ENCODE assay signal across 1 fruit fly cellular context in genomic region chrX:17108000-17108399, dm6.
TF ChIP-seq lines count a peak whose summit lies in the region.

No protein-coding gene starts in this region.

TF ChIP-seq in whole organism, embryonic, 481 proteins besides CTCF, POLR2A, EP300 and RAD21 (continued from another document):
- TF ChIP-seq repo (GFP tag; optimal IDR thresholded peaks at IDR 0.05; lab: Kevin White, UChicago), result no peak
- TF ChIP-seq Rfx (GFP tag; IDR thresholded peaks at IDR 0.05; lab: Robert Waterston, UW), result no peak
- TF ChIP-seq CG14710 (tag; optimal IDR thresholded peaks at IDR 0.05; lab: Kevin White, UChicago), result no peak
- no peak for TF ChIP-seq ewg (GFP tag; optimal IDR thresholded peaks at IDR 0.05; lab: Kevin White, UChicago)
- no peak for TF ChIP-seq chif (GFP tag; optimal IDR thresholded peaks at IDR 0.05; lab: Kevin White, UChicago)
- TF ChIP-seq Ssrp (tag; optimal IDR thresholded peaks at IDR 0.05; lab: Kevin White, UChicago), result peak; percentile 12
- no peak for TF ChIP-seq Taf1 (GFP tag; IDR thresholded peaks at IDR 0.05; lab: Robert Waterston, UW)
- no peak for TF ChIP-seq CG13624 (GFP tag; optimal IDR thresholded peaks at IDR 0.05; lab: Kevin White, UChicago)
- no peak for TF ChIP-seq da (GFP tag; optimal IDR thresholded peaks at IDR 0.05; lab: Kevin White, UChicago)
- no peak for TF ChIP-seq Hr3 (GFP tag; optimal IDR thresholded peaks at IDR 0.05; lab: Kevin White, UChicago)
- TF ChIP-seq CG15269 (tag; optimal IDR thresholded peaks at IDR 0.05; lab: Kevin White, UChicago), result peak; percentile 28
- no peak for TF ChIP-seq stwl (tag; optimal IDR thresholded peaks at IDR 0.05; lab: Kevin White, UChicago)
- no peak for TF ChIP-seq Mrtf (GFP tag; IDR thresholded peaks at IDR 0.05; lab: Robert Waterston, UW)
- TF ChIP-seq CG4854 (GFP tag; optimal IDR thresholded peaks at IDR 0.05; lab: Kevin White, UChicago), result no peak
- TF ChIP-seq sens-2 (GFP tag; IDR thresholded peaks at IDR 0.05; lab: Robert Waterston, UW), result no peak
- peak; percentile 5 for TF ChIP-seq CG17359 (tag; optimal IDR thresholded peaks at IDR 0.05; lab: Kevin White, UChicago)
- TF ChIP-seq dati (GFP tag; IDR thresholded peaks at IDR 0.05; lab: Robert Waterston, UW), result no peak
- TF ChIP-seq CG1603 (tag; optimal IDR thresholded peaks at IDR 0.05; lab: Kevin White, UChicago), result no peak
- peak; percentile 10 for TF ChIP-seq CG18262 (tag; optimal IDR thresholded peaks at IDR 0.05; lab: Kevin White, UChicago)
- no peak for TF ChIP-seq CG17328 (GFP tag; IDR thresholded peaks at IDR 0.05; lab: Robert Waterston, UW)
- peak; percentile 11 for TF ChIP-seq phol (tag; optimal IDR thresholded peaks at IDR 0.05; lab: Kevin White, UChicago)
- no peak for TF ChIP-seq abd-A (tag; optimal IDR thresholded peaks at IDR 0.05; lab: Kevin White, UChicago)
- TF ChIP-seq CG9817 (tag; optimal IDR thresholded peaks at IDR 0.05; lab: Kevin White, UChicago), result no peak
- no peak for TF ChIP-seq CG1529 (GFP tag; optimal IDR thresholded peaks at IDR 0.05; lab: Kevin White, UChicago)
- no peak for TF ChIP-seq Lim3 (GFP tag; IDR thresholded peaks at IDR 0.05; lab: Robert Waterston, UW)
- no peak for TF ChIP-seq Sry-δ (GFP tag; optimal IDR thresholded peaks at IDR 0.05; lab: Kevin White, UChicago)
- TF ChIP-seq CrebB (tag; optimal IDR thresholded peaks at IDR 0.05; lab: Kevin White, UChicago), result no peak
- no peak for TF ChIP-seq jumu (GFP tag; optimal IDR thresholded peaks at IDR 0.05; lab: Kevin White, UChicago)
- no peak for TF ChIP-seq Vsx1 (GFP tag; optimal IDR thresholded peaks at IDR 0.05; lab: Kevin White, UChicago)
- peak; percentile 6 for TF ChIP-seq unpg (GFP tag; optimal IDR thresholded peaks at IDR 0.05; lab: Kevin White, UChicago)
- TF ChIP-seq crp (GFP tag; optimal IDR thresholded peaks at IDR 0.05; lab: Kevin White, UChicago), result no peak
- no peak for TF ChIP-seq Fer1 (GFP tag; optimal IDR thresholded peaks at IDR 0.05; lab: Kevin White, UChicago)
- 0 out of 2 replicates have a peak, but pooled peaks have one; percentile 17 for TF ChIP-seq Xrp1 (GFP tag; IDR thresholded peaks at IDR 0.05; lab: Robert Waterston, UW)
- TF ChIP-seq gcm (GFP tag; optimal IDR thresholded peaks at IDR 0.05; lab: Kevin White, UChicago), result no peak
- no peak for TF ChIP-seq Drgx (GFP tag; IDR thresholded peaks at IDR 0.05; lab: Robert Waterston, UW)
- TF ChIP-seq CG10979 (tag; optimal IDR thresholded peaks at IDR 0.05; lab: Kevin White, UChicago), result peak; percentile 1
- TF ChIP-seq Med (GFP tag; lab: Kevin White, UChicago), result peak; percentile 56
- no peak for TF ChIP-seq CG17912 (GFP tag; optimal IDR thresholded peaks at IDR 0.05; lab: Kevin White, UChicago)
- TF ChIP-seq CG17186 (GFP tag; optimal IDR thresholded peaks at IDR 0.05; lab: Kevin White, UChicago), result no peak
- no peak for TF ChIP-seq ap (GFP tag; IDR thresholded peaks at IDR 0.05; lab: Robert Waterston, UW)
- no peak for TF ChIP-seq Poxn (GFP tag; IDR thresholded peaks at IDR 0.05; lab: Robert Waterston, UW)
- no peak for TF ChIP-seq chinmo (GFP tag; IDR thresholded peaks at IDR 0.05; lab: Robert Waterston, UW; ENCODE audit: partially characterized antibody)
- TF ChIP-seq Mes4 (GFP tag; optimal IDR thresholded peaks at IDR 0.05; lab: Kevin White, UChicago), result no peak
- TF ChIP-seq unc-4 (GFP tag; IDR thresholded peaks at IDR 0.05; lab: Robert Waterston, UW; ENCODE audit: partially characterized antibody), result no peak
- TF ChIP-seq trem (tag; optimal IDR thresholded peaks at IDR 0.05; lab: Kevin White, UChicago), result no peak
- no peak for TF ChIP-seq CG34422 (GFP tag; IDR thresholded peaks at IDR 0.05; lab: Robert Waterston, UW)
- TF ChIP-seq pros (GFP tag; optimal IDR thresholded peaks at IDR 0.05; lab: Kevin White, UChicago), result no peak
- TF ChIP-seq row (GFP tag; IDR thresholded peaks at IDR 0.05; lab: Robert Waterston, UW), result no peak
- peak; percentile 11 for TF ChIP-seq dmrt99B (tag; optimal IDR thresholded peaks at IDR 0.05; lab: Kevin White, UChicago)
- no peak for TF ChIP-seq vnd (GFP tag; IDR thresholded peaks at IDR 0.05; lab: Robert Waterston, UW; ENCODE audit: partially characterized antibody)
- TF ChIP-seq tx (GFP tag; optimal IDR thresholded peaks at IDR 0.05; lab: Kevin White, UChicago), result no peak
- TF ChIP-seq CG14050 (GFP tag; IDR thresholded peaks at IDR 0.05; lab: Robert Waterston, UW), result no peak
- TF ChIP-seq CG7839 (tag; optimal IDR thresholded peaks at IDR 0.05; lab: Kevin White, UChicago), result peak; percentile 6
- no peak for TF ChIP-seq Spps (tag; optimal IDR thresholded peaks at IDR 0.05; lab: Kevin White, UChicago)
- no peak for TF ChIP-seq CG34376 (GFP tag; optimal IDR thresholded peaks at IDR 0.05; lab: Kevin White, UChicago)
- TF ChIP-seq grau (tag; optimal IDR thresholded peaks at IDR 0.05; lab: Kevin White, UChicago), result peak; percentile 21
- TF ChIP-seq CG7357 (GFP tag; IDR thresholded peaks at IDR 0.05; lab: Robert Waterston, UW), result no peak
- TF ChIP-seq CG31365 (tag; optimal IDR thresholded peaks at IDR 0.05; lab: Kevin White, UChicago), result no peak
- TF ChIP-seq CG12744 (GFP tag; optimal IDR thresholded peaks at IDR 0.05; lab: Kevin White, UChicago), result no peak
- TF ChIP-seq Hmx (GFP tag; optimal IDR thresholded peaks at IDR 0.05; lab: Kevin White, UChicago), result no peak
- no peak for TF ChIP-seq CG10565 (GFP tag; optimal IDR thresholded peaks at IDR 0.05; lab: Kevin White, UChicago)
- TF ChIP-seq MTF-1 (GFP tag; optimal IDR thresholded peaks at IDR 0.05; lab: Kevin White, UChicago; ENCODE audit: borderline replicate concordance), result no peak
- TF ChIP-seq CG30020 (tag; optimal IDR thresholded peaks at IDR 0.05; lab: Kevin White, UChicago), result no peak
- no peak for TF ChIP-seq CG13424 (tag; optimal IDR thresholded peaks at IDR 0.05; lab: Kevin White, UChicago)
- TF ChIP-seq tll (GFP tag; optimal IDR thresholded peaks at IDR 0.05; lab: Kevin White, UChicago), result no peak
- no peak for TF ChIP-seq cg (GFP tag; optimal IDR thresholded peaks at IDR 0.05; lab: Kevin White, UChicago)
- no peak for TF ChIP-seq sna (GFP tag; IDR thresholded peaks at IDR 0.05; lab: Robert Waterston, UW; ENCODE audit: partially characterized antibody)
- no peak for TF ChIP-seq rib (GFP tag; IDR thresholded peaks at IDR 0.05; lab: Robert Waterston, UW)
- no peak for TF ChIP-seq wek (GFP tag; optimal IDR thresholded peaks at IDR 0.05; lab: Kevin White, UChicago)
- TF ChIP-seq pzg (GFP tag; optimal IDR thresholded peaks at IDR 0.05; lab: Kevin White, UChicago), result no peak
- TF ChIP-seq prd (optimal IDR thresholded peaks at IDR 0.05; lab: Kevin White, UChicago), result no peak
- no peak for TF ChIP-seq prd (GFP tag; IDR thresholded peaks at IDR 0.05; lab: Robert Waterston, UW)
- TF ChIP-seq CG2202 (tag; optimal IDR thresholded peaks at IDR 0.05; lab: Kevin White, UChicago), result no peak
- no peak for TF ChIP-seq Lhr (GFP tag; optimal IDR thresholded peaks at IDR 0.05; lab: Kevin White, UChicago)
- TF ChIP-seq CG4730 (GFP tag; IDR thresholded peaks at IDR 0.05; lab: Robert Waterston, UW), result no peak
- no peak for TF ChIP-seq CG6175 (GFP tag; IDR thresholded peaks at IDR 0.05; lab: Robert Waterston, UW)
- no peak for TF ChIP-seq CG33557 (GFP tag; optimal IDR thresholded peaks at IDR 0.05; lab: Kevin White, UChicago)
- no peak for TF ChIP-seq CG31388 (GFP tag; optimal IDR thresholded peaks at IDR 0.05; lab: Kevin White, UChicago)
- no peak for TF ChIP-seq btn (GFP tag; optimal IDR thresholded peaks at IDR 0.05; lab: Kevin White, UChicago)
- no peak for TF ChIP-seq CG7556 (GFP tag; optimal IDR thresholded peaks at IDR 0.05; lab: Kevin White, UChicago)
- TF ChIP-seq sens (GFP tag; lab: Kevin White, UChicago), result no peak
- TF ChIP-seq Side (GFP tag; optimal IDR thresholded peaks at IDR 0.05; lab: Kevin White, UChicago), result no peak
- TF ChIP-seq CG10147 (GFP tag; optimal IDR thresholded peaks at IDR 0.05; lab: Kevin White, UChicago), result no peak
- TF ChIP-seq Hey (tag; optimal IDR thresholded peaks at IDR 0.05; lab: Kevin White, UChicago), result no peak
- no peak for TF ChIP-seq bigmax (GFP tag; optimal IDR thresholded peaks at IDR 0.05; lab: Kevin White, UChicago)
- TF ChIP-seq so (GFP tag; IDR thresholded peaks at IDR 0.05; lab: Robert Waterston, UW), result no peak
- TF ChIP-seq CG33213 (GFP tag; optimal IDR thresholded peaks at IDR 0.05; lab: Kevin White, UChicago), result no peak
TF ChIP-seq in whole organism, embryonic: peak in this region for 17.
